Fruit fly (Drosophila melanogaster) Kc167 (cell line): ENCODE results near the gene XRCC1.

ENCODE experiments used
- Myc ChIP-seq: fragments of >200 bp; optimal IDR thresholded peaks from 2 replicates; lab custom pipeline; 2017; ENCODE audit warnings: missing external identifiers
- Sin3A ChIP-seq: fragments of >200 bp; optimal IDR thresholded peaks from 2 replicates; lab custom pipeline; 2018; ENCODE audit warnings: missing external identifiers
- h ChIP-seq: fragments of >200 bp; optimal IDR thresholded peaks from 3 replicates; lab custom pipeline; 2018; ENCODE audit warnings: missing external identifiers
- insv ChIP-seq: fragments of >200 bp; optimal IDR thresholded peaks from 3 replicates; lab custom pipeline; 2018; ENCODE audit warnings: missing external identifiers
- psq ChIP-seq: fragments of >200 bp; optimal IDR thresholded peaks from 2 replicates; lab custom pipeline; 2017; ENCODE audit warnings: missing external identifiers
- ttk ChIP-seq: sonication (Bioruptor generic); optimal IDR thresholded peaks from 2 replicates; lab custom pipeline; 2017; ENCODE audit warnings: missing external identifiers

The XRCC1 gene

dm6 chrX:5311838-5312339 lies 17.8 kb upstream of the XRCC1 start, which contains the start of the genes TrxT and dhd:
Gene TrxT, minus strand, starts transcription at chrX:5311888.
Gene dhd, plus strand, starts transcription at chrX:5312171.
- TF ChIP-seq psq (lab: Kevin White, UChicago) (no peak), h (lab: Kevin White, UChicago) (no peak), Sin3A (no peak), insv (no peak), ttk (lab: Kevin White, UChicago) (no peak), Myc (lab: Kevin White, UChicago) (no peak)

DNA sequence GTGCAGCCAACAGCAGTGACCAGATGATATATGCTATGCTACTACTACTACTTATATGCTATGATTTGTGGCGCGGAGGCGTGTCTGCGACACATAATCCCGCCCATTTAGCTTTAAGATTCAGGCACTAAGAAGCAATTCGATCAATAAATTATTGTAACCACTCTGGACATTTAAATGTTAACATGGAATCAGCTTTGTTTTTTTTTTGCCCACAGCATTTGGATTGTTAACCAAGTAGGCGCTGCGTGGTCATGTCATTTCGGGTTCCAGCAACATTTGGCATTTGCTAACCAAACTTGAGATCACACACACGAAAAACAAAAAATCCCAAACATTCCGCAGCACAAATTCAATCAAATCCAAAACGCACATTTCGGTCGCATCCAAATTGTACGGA lies 16.7 kb upstream of the XRCC1 start, which contains the start of gene CG4198:
TSS of gene CG4198 (plus strand) at position 301 of the 400 bp plus-strand sequence.
- TF ChIP-seq Myc (lab: Kevin White, UChicago) (no peak), ttk (lab: Kevin White, UChicago) (no peak), insv (no peak), psq (lab: Kevin White, UChicago) (no peak), h (lab: Kevin White, UChicago) (no peak)

DNA sequence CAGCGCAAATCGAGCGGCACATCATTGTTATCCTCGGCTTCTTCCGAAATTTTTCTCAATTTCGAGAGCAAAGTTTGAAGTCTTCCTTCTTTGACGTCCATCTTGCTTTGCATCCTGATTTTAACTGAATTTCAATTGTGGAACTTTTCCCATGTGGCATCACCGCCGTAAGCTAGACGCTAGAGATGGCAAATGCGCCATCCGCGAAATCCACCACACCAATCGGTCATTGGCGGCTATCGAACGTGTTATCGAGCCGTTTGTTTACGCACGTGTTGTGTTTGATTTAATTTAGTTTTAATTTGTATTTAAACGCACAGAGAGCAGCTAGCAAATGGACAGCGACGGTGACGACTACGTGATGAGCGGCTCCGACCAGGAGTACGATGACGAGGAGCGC lies 12.5 kb upstream of the XRCC1 start, which contains the start of the genes CG15930 and Sas10:
TSS of gene CG15930 (minus strand) at position 126 of the 400 bp plus-strand sequence.
TSS of gene Sas10 (plus strand) at position 240 of the 400 bp plus-strand sequence.
- TF ChIP-seq h (lab: Kevin White, UChicago) = no peak
- no peak for TF ChIP-seq psq (lab: Kevin White, UChicago)
- TF ChIP-seq ttk (lab: Kevin White, UChicago) = no peak
- no peak for TF ChIP-seq Sin3A
- no peak for TF ChIP-seq insv
- TF ChIP-seq Myc (lab: Kevin White, UChicago) = no peak

dm6 chrX:5322459-5322883 lies 7.2 kb upstream of the XRCC1 start, which contains the start of gene Rnp4F:
Gene Rnp4F, minus strand, starts transcription at chrX:5322696.
- no peak for TF ChIP-seq ttk (lab: Kevin White, UChicago)
- no peak for TF ChIP-seq h (lab: Kevin White, UChicago)
- TF ChIP-seq insv = no peak
- no peak for TF ChIP-seq psq (lab: Kevin White, UChicago)
- TF ChIP-seq Myc (lab: Kevin White, UChicago) = no peak
- no peak for TF ChIP-seq Sin3A

DNA sequence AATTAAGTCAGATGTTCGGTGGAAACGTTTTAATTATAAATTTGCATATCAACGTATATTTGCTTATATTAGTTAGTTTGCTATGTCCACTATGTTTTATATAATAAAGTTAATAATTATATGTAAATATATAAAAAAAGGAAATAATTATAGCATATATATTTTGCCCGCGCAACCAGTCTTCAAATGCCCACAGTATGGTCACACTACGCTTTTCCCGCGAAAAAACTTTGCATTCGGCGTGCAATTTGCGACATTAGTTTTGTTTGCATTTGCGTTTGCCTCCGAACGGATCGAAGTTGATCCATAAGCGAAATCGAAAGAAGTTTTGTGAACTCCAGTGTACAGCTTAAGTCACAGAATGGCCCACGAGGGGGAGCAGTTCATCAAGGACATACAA lies 6.0 kb upstream of the XRCC1 start, which contains the start of gene Mcm3:
TSS of gene Mcm3 (plus strand) at position 220 of the 400 bp plus-strand sequence.
- TF ChIP-seq ttk (lab: Kevin White, UChicago) (no peak), psq (lab: Kevin White, UChicago) (no peak), Sin3A (no peak), Myc (lab: Kevin White, UChicago) (no peak), insv (no peak), h (lab: Kevin White, UChicago) (no peak)

dm6 chrX:5332259-5332862 lies 2.7 kb downstream of the XRCC1 start, which contains the start of gene CanB:
Gene CanB, plus strand, starts transcription at chrX:5332499.
- TF ChIP-seq Sin3A = no peak

- TF ChIP-seq Myc (lab: Kevin White, UChicago) (no peak), ttk (lab: Kevin White, UChicago) (no peak), insv (no peak), h (lab: Kevin White, UChicago) (no peak), Sin3A (no peak), psq (lab: Kevin White, UChicago) (no peak)
These were observed 7.0 kb downstream of the XRCC1 start for dm6 chrX:5336722-5337121.

- no peak for TF ChIP-seq h (lab: Kevin White, UChicago)
- TF ChIP-seq Sin3A = no peak
- TF ChIP-seq psq (lab: Kevin White, UChicago) = no peak
- TF ChIP-seq ttk (lab: Kevin White, UChicago) = no peak
- no peak for TF ChIP-seq Myc (lab: Kevin White, UChicago)
- TF ChIP-seq insv = no peak
These were observed 7.6 kb downstream of the XRCC1 start for dm6 chrX:5337316-5337715.

- TF ChIP-seq Sin3A (no peak), ttk (lab: Kevin White, UChicago) (no peak), Myc (lab: Kevin White, UChicago) (no peak), h (lab: Kevin White, UChicago) (no peak), psq (lab: Kevin White, UChicago) (no peak)
These were observed 8.8 kb downstream of the XRCC1 start for dm6 chrX:5338435-5338834.

DNA sequence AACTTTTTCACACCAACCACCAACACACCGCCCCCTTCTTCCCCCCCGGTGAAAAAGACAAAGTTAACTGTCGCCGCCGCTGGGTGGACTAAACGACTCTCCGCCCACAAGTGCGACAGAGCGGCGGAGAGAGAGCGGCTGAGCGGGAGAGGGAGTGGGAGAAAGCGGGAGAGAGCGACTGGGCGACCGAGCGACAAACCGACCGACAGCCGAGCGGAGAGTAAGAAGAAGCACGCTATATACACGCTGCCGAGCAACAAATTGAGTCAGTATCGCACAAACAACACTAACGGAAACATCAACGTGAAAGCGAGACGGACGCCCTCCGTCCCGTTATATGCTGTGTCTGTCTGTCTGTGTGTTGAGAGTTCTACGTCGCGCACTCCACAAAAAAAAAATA lies 10.3 kb downstream of the XRCC1 start, which contains the start of gene SK:
TSS of gene SK (plus strand) at position 267 of the 400 bp plus-strand sequence.
- TF ChIP-seq h (lab: Kevin White, UChicago) (no peak), Myc (lab: Kevin White, UChicago) (no peak), insv (no peak)

DNA sequence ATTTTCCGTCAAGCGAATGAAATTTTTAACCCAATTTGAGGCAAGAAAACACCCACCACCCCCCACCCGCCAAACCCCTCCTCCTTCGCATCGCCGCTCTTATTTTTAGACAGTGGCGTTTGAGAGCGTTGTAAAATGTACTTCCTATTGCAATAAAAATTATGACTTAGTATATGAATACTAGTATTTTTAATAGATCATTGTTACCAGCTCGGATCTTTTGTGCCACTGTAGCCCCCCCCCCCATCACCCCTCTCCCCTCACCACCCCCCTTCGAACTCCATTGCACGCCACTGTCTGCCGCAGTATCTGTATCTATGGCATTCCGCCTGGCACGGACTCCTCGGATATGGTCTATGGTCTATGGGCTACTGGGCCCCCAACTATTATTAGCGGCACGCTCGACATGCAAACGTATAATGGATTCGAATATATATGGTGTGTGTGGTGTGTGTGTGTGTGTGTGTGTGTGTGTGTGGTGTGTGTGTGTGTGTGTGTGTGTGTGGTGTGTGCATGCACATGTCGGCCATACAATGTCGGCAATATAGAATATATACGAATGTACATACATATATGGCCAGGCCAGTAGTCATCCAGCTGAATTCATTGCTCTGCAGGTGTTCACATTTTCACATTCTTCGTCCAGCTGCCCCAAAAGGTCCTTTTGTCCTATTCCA lies 20.4 kb downstream of the XRCC1 start:
- no peak for TF ChIP-seq psq (lab: Kevin White, UChicago)
- TF ChIP-seq h (lab: Kevin White, UChicago) = no peak
- TF ChIP-seq insv = no peak
- no peak for TF ChIP-seq ttk (lab: Kevin White, UChicago)
- no peak for TF ChIP-seq Sin3A
- TF ChIP-seq Myc (lab: Kevin White, UChicago) = no peak

DNA sequence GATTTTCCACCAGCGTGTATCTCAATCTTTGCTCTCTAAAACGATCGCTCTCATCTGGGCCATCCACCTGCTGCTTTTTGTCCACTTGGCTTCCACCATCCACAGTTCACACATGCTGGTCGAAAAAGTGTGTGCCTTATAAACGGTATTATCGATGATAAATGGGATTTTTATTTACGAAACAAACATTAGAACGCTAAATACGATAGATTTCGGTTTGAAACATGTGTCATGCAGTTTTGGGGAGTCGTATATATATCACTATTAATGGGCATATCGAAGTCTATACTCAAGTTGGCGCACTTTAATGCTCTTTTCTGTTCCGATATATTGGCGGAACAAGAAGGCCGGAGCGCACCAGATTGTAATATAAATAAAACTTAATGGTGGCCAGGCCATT lies 27.4 kb downstream of the XRCC1 start:
- TF ChIP-seq ttk (lab: Kevin White, UChicago) = no peak
- TF ChIP-seq h (lab: Kevin White, UChicago) = no peak
- TF ChIP-seq Sin3A = no peak
- TF ChIP-seq Myc (lab: Kevin White, UChicago) = no peak
- no peak for TF ChIP-seq insv
- TF ChIP-seq psq (lab: Kevin White, UChicago) = no peak
